Fruit fly (Drosophila melanogaster) whole organism, embryonic: ENCODE measurements around the gene CG43999.

Experiments used
- Abd-B ChIP-seq: fragments of 200-800 bp; sonication (Bioruptor generic); optimal IDR thresholded peaks from 2 replicates; lab custom pipeline; 2018; ENCODE audit warnings: missing biosample characterization, mild to moderate bottlenecking, missing genetic modification characterization, moderate library complexity
- CG10959 ChIP-seq: fragments of 200-800 bp; sonication (Bioruptor generic); IDR thresholded peaks from 2 replicates; pipeline ENCODE4 v1.3.6; 2022; ENCODE audit warnings: missing biosample characterization, missing genetic modification characterization
- CG11398 ChIP-seq: fragments of 200-800 bp; sonication (Bioruptor generic); optimal IDR thresholded peaks from 2 replicates; lab custom pipeline; 2016; ENCODE audit warnings: missing biosample characterization, missing genetic modification characterization
- CG12155 ChIP-seq: fragments of 200-800 bp; sonication (Bioruptor generic); optimal IDR thresholded peaks from 3 replicates; lab custom pipeline; 2016; ENCODE audit warnings: missing biosample characterization, missing genetic modification characterization
- CG1233 ChIP-seq: fragments of 200-800 bp; sonication (Bioruptor generic); optimal IDR thresholded peaks from 4 replicates; lab custom pipeline; 2018; ENCODE audit warnings: missing biosample characterization, mild to moderate bottlenecking, missing genetic modification characterization
- CG13296 ChIP-seq: fragments of 200-800 bp; sonication (Bioruptor generic); optimal IDR thresholded peaks from 3 replicates; lab custom pipeline; 2018; ENCODE audit warnings: missing biosample characterization, mild to moderate bottlenecking, missing genetic modification characterization
- CG17802 ChIP-seq: fragments of 200-800 bp; sonication (Bioruptor generic); optimal IDR thresholded peaks from 2 replicates; lab custom pipeline; 2018; ENCODE audit warnings: missing biosample characterization, mild to moderate bottlenecking, missing genetic modification characterization, moderate library complexity
- CG18011 ChIP-seq: fragments of 200-800 bp; sonication (Bioruptor generic); optimal IDR thresholded peaks from 2 replicates; lab custom pipeline; 2017; ENCODE audit warnings: missing biosample characterization, missing genetic modification characterization, mild to moderate bottlenecking, moderate library complexity, missing genotype
- CG18764 ChIP-seq: fragments of 200-800 bp; sonication (Bioruptor generic); optimal IDR thresholded peaks from 3 replicates; lab custom pipeline; 2016; ENCODE audit warnings: missing biosample characterization, missing genetic modification characterization
- CG34376 ChIP-seq: fragments of 200-800 bp; sonication (Bioruptor generic); optimal IDR thresholded peaks from 2 replicates; lab custom pipeline; 2018; ENCODE audit warnings: missing biosample characterization, mild to moderate bottlenecking, missing genetic modification characterization
- CG42726 ChIP-seq: fragments of 200-800 bp; sonication (Bioruptor generic); IDR thresholded peaks from 2 replicates; pipeline ENCODE4 v1.3.6; 2022; ENCODE audit warnings: missing biosample characterization, missing genetic modification characterization; ENCODE audit not compliant: partially characterized antibody
- CG4404 ChIP-seq: fragments of 200-800 bp; sonication (Bioruptor generic); IDR thresholded peaks from 2 replicates; pipeline ENCODE4 v1.3.6; 2022; ENCODE audit warnings: missing biosample characterization, missing genetic modification characterization
- CG5180 ChIP-seq: fragments of 200-800 bp; sonication (Bioruptor generic); optimal IDR thresholded peaks from 3 replicates; lab custom pipeline; 2017; ENCODE audit warnings: missing biosample characterization, missing genetic modification characterization, mild to moderate bottlenecking, moderate library complexity, missing genetic modification reagents
- CG5245 ChIP-seq: fragments of 200-800 bp; sonication (Bioruptor generic); optimal IDR thresholded peaks from 3 replicates; lab custom pipeline; 2016; ENCODE audit warnings: missing biosample characterization, missing genetic modification characterization
- CG5953 ChIP-seq: fragments of 200-800 bp; sonication (Bioruptor generic); IDR thresholded peaks from 2 replicates; pipeline ENCODE4 v1.3.6; 2022; ENCODE audit warnings: missing biosample characterization, missing genetic modification characterization
- CG6683 ChIP-seq: fragments of 200-800 bp; sonication (Bioruptor generic); optimal IDR thresholded peaks from 2 replicates; lab custom pipeline; 2017; ENCODE audit warnings: missing biosample characterization, mild to moderate bottlenecking, missing genetic modification characterization, missing genetic modification reagents
- CG6689 ChIP-seq: fragments of 200-800 bp; sonication (Bioruptor generic); IDR thresholded peaks from 2 replicates; pipeline ENCODE4 v1.3.6; 2022; ENCODE audit warnings: missing biosample characterization, missing genetic modification characterization
- CG6854 ChIP-seq: fragments of 200-800 bp; sonication (Bioruptor generic); optimal IDR thresholded peaks from 3 replicates; lab custom pipeline; 2017; ENCODE audit warnings: missing biosample characterization, mild to moderate bottlenecking, missing genetic modification characterization
- CG8478 ChIP-seq: fragments of >200 bp; optimal IDR thresholded peaks from 2 replicates; lab custom pipeline; 2018
- D19A ChIP-seq: fragments of 200-800 bp; optimal IDR thresholded peaks from 3 replicates; lab custom pipeline; 2019; ENCODE audit warnings: missing biosample characterization, mild to moderate bottlenecking, missing genetic modification characterization, moderate library complexity
- Dek ChIP-seq: fragments of 200-800 bp; sonication (Bioruptor generic); optimal IDR thresholded peaks from 3 replicates; lab custom pipeline; 2019; ENCODE audit warnings: missing biosample characterization, mild to moderate bottlenecking, missing genetic modification characterization, moderate library complexity
- Fer2 ChIP-seq: fragments of 200-800 bp; sonication (Bioruptor generic); optimal IDR thresholded peaks from 2 replicates; lab custom pipeline; 2018; ENCODE audit warnings: missing biosample characterization, mild to moderate bottlenecking, missing genetic modification characterization, moderate library complexity
- Fer3 ChIP-seq: fragments of 200-800 bp; sonication (Bioruptor generic); optimal IDR thresholded peaks from 2 replicates; lab custom pipeline; 2018; ENCODE audit warnings: missing biosample characterization, mild to moderate bottlenecking, missing genetic modification characterization, moderate library complexity
- GATAe ChIP-seq: fragments of 200-800 bp; sonication (Bioruptor generic); conservative IDR thresholded peaks from 2 replicates; pipeline ENCODE4 v1.3.6; 2022; ENCODE audit warnings: missing biosample characterization, missing genetic modification characterization
- Hand ChIP-seq: fragments of 200-800 bp; sonication (Bioruptor generic); optimal IDR thresholded peaks from 2 replicates; lab custom pipeline; 2017; ENCODE audit warnings: mild to moderate bottlenecking, missing biosample characterization, missing genetic modification reagents, missing genetic modification characterization
- Hmx ChIP-seq: fragments of 200-800 bp; sonication (Bioruptor generic); optimal IDR thresholded peaks from 2 replicates; lab custom pipeline; 2016; ENCODE audit warnings: missing biosample characterization, missing genetic modification characterization
- Meics ChIP-seq: fragments of 200-800 bp; sonication (Bioruptor generic); optimal IDR thresholded peaks from 2 replicates; lab custom pipeline; 2017; ENCODE audit warnings: missing biosample characterization, mild to moderate bottlenecking, missing genetic modification characterization
- PHDP ChIP-seq: fragments of 200-800 bp; sonication (Bioruptor generic); optimal IDR thresholded peaks from 3 replicates; lab custom pipeline; 2018; ENCODE audit warnings: missing biosample characterization, mild to moderate bottlenecking, missing genetic modification characterization, moderate library complexity
- TFAM ChIP-seq: fragments of 200-800 bp; sonication (Bioruptor generic); optimal IDR thresholded peaks from 2 replicates; lab custom pipeline; 2017; ENCODE audit warnings: missing biosample characterization, missing genetic modification characterization, inconsistent platforms
- YL-1 ChIP-seq: fragments of 200-800 bp; sonication (Bioruptor generic); optimal IDR thresholded peaks from 3 replicates; lab custom pipeline; 2017; ENCODE audit warnings: missing biosample characterization, mild to moderate bottlenecking, missing genetic modification characterization
- ase ChIP-seq: fragments of 200-800 bp; sonication (Bioruptor generic); IDR thresholded peaks from 3 replicates; pipeline ENCODE4 v1.3.6; 2022; ENCODE audit warnings: missing biosample characterization, missing genetic modification characterization
- cg ChIP-seq: fragments of 200-800 bp; sonication (Bioruptor generic); optimal IDR thresholded peaks from 3 replicates; lab custom pipeline; 2019; ENCODE audit warnings: missing biosample characterization, mild to moderate bottlenecking, missing genetic modification characterization, moderate library complexity
- chm ChIP-seq: fragments of 200-800 bp; sonication (Bioruptor generic); IDR thresholded peaks from 2 replicates; pipeline ENCODE4 v1.3.6; 2022; ENCODE audit warnings: missing biosample characterization, missing genetic modification characterization
- chn ChIP-seq: fragments of 200-800 bp; sonication (Bioruptor generic); optimal IDR thresholded peaks from 2 replicates; lab custom pipeline; 2016; ENCODE audit warnings: missing biosample characterization, missing genetic modification characterization
- danr ChIP-seq: fragments of 200-800 bp; sonication (Bioruptor generic); IDR thresholded peaks from 2 replicates; pipeline ENCODE4 v1.3.6; 2022; ENCODE audit warnings: missing biosample characterization, missing genetic modification characterization
- dati ChIP-seq: fragments of 200-800 bp; sonication (Bioruptor generic); IDR thresholded peaks from 2 replicates; pipeline ENCODE4 v1.3.6; 2022; ENCODE audit warnings: missing biosample characterization, missing genetic modification characterization
- esg ChIP-seq: fragments of 200-800 bp; sonication (Bioruptor generic); conservative IDR thresholded peaks from 2 replicates; pipeline ENCODE4 v1.3.6; 2022; ENCODE audit warnings: missing biosample characterization, missing genetic modification characterization
- gsb ChIP-seq: fragments of 200-800 bp; sonication (Bioruptor generic); IDR thresholded peaks from 2 replicates; pipeline ENCODE4 v1.3.6; 2022; ENCODE audit warnings: missing biosample characterization, missing genetic modification characterization
- jigr1 ChIP-seq: fragments of 200-800 bp; sonication (Bioruptor generic); IDR thresholded peaks from 3 replicates; pipeline ENCODE4 v1.3.6; 2022; ENCODE audit warnings: missing biosample characterization, missing genetic modification characterization
- klu ChIP-seq: fragments of 200-800 bp; sonication (Bioruptor generic); IDR thresholded peaks from 2 replicates; pipeline ENCODE4 v1.3.6; 2022; ENCODE audit warnings: missing biosample characterization, missing genetic modification characterization
- nerfin-1 ChIP-seq: fragments of 200-800 bp; sonication (Bioruptor generic); optimal IDR thresholded peaks from 3 replicates; lab custom pipeline; 2019; ENCODE audit warnings: missing biosample characterization, mild to moderate bottlenecking, missing genetic modification characterization, moderate library complexity
- pfk ChIP-seq: fragments of 200-800 bp; sonication (Bioruptor generic); optimal IDR thresholded peaks from 2 replicates; lab custom pipeline; 2018; ENCODE audit warnings: missing biosample characterization, mild to moderate bottlenecking, missing genetic modification characterization, moderate library complexity
- pum ChIP-seq: fragments of 200-800 bp; sonication (Bioruptor generic); optimal IDR thresholded peaks from 2 replicates; lab custom pipeline; 2016; ENCODE audit warnings: missing biosample characterization, missing genetic modification characterization
- toy ChIP-seq: fragments of 200-800 bp; sonication (Bioruptor generic); IDR thresholded peaks from 2 replicates; pipeline ENCODE4 v1.3.6; 2022; ENCODE audit warnings: missing biosample characterization, missing genetic modification characterization
- trh ChIP-seq: fragments of 200-800 bp; sonication (Bioruptor generic); optimal IDR thresholded peaks from 2 replicates; lab custom pipeline; 2016; ENCODE audit warnings: missing biosample characterization, missing genetic modification characterization
- vfl ChIP-seq: fragments of 200-800 bp; sonication (Bioruptor generic); optimal IDR thresholded peaks from 2 replicates; lab custom pipeline; 2016; ENCODE audit warnings: missing biosample characterization, missing genetic modification characterization
- vnd ChIP-seq: fragments of 200-800 bp; sonication (Bioruptor generic); IDR thresholded peaks from 3 replicates; pipeline ENCODE4 v1.3.6; 2022; ENCODE audit warnings: missing biosample characterization, missing genetic modification characterization; ENCODE audit not compliant: partially characterized antibody
- z ChIP-seq: fragments of 200-800 bp; sonication (Bioruptor generic); IDR thresholded peaks from 3 replicates; pipeline ENCODE4 v1.3.6; 2022; ENCODE audit warnings: missing biosample characterization, missing genetic modification characterization

The CG43999 gene

DNA sequence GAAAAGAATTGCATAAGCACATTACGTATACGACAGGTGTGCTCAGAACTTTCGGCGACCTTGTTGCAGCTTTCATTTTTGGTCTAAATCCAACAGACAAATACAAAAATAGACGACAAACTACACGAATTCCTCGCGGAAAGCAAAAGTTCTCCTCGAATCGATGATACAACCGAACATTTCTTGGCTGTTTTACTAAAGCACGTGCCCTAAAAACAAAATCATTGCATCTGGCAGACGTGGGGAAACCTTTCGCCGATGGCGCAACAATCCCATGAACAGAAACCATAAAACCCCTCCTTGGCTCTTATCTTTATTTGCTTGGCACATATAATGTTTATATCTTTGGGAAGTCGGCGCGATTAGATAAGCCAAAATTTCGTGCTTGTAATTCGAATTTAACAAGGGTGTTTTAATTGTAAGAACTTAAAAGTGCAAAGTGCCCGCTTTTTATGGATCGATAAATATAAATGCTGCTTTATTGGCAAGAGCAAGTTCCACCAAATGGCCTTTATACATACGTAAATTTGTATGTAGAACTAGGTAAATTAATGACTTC lies 9.8 kb upstream of the CG43999 start (continued):
- no peak for TF ChIP-seq CG18011 (GFP tag; lab: Kevin White, UChicago)
- TF ChIP-seq D19A: no peak
- no peak; the same call in 2 of the 3 replicates for TF ChIP-seq vnd (GFP tag; lab: Robert Waterston, UW)
- TF ChIP-seq Dek: no peak
- 0 out of 2 replicates have a peak, but pooled peaks have one; percentile 12 for TF ChIP-seq chm (GFP tag; lab: Robert Waterston, UW)
- TF ChIP-seq Meics (GFP tag; lab: Kevin White, UChicago): no peak
- TF ChIP-seq Abd-B (GFP tag; lab: Kevin White, UChicago): no peak
- TF ChIP-seq CG13296 (GFP tag; lab: Kevin White, UChicago): no peak
- TF ChIP-seq CG1233 (GFP tag; lab: Kevin White, UChicago): no peak
- no peak for TF ChIP-seq danr (GFP tag; lab: Robert Waterston, UW)
- TF ChIP-seq TFAM: no peak
- peak; percentile 1 for TF ChIP-seq CG5180
- TF ChIP-seq GATAe (GFP tag; lab: Robert Waterston, UW): peak; percentile 25; the same call in 1 of the 2 replicates
- no peak for TF ChIP-seq cg (GFP tag; lab: Kevin White, UChicago)
- TF ChIP-seq CG34376: peak; percentile 77
- TF ChIP-seq vfl (GFP tag; lab: Kevin White, UChicago): no peak
- TF ChIP-seq YL-1: no peak
- no peak for TF ChIP-seq CG12155 (GFP tag; lab: Kevin White, UChicago)
- peak; percentile 27 for TF ChIP-seq CG6854 (GFP tag; lab: Kevin White, UChicago)
- no peak for TF ChIP-seq pum
- no peak for TF ChIP-seq nerfin-1 (tag; lab: Kevin White, UChicago)

DNA sequence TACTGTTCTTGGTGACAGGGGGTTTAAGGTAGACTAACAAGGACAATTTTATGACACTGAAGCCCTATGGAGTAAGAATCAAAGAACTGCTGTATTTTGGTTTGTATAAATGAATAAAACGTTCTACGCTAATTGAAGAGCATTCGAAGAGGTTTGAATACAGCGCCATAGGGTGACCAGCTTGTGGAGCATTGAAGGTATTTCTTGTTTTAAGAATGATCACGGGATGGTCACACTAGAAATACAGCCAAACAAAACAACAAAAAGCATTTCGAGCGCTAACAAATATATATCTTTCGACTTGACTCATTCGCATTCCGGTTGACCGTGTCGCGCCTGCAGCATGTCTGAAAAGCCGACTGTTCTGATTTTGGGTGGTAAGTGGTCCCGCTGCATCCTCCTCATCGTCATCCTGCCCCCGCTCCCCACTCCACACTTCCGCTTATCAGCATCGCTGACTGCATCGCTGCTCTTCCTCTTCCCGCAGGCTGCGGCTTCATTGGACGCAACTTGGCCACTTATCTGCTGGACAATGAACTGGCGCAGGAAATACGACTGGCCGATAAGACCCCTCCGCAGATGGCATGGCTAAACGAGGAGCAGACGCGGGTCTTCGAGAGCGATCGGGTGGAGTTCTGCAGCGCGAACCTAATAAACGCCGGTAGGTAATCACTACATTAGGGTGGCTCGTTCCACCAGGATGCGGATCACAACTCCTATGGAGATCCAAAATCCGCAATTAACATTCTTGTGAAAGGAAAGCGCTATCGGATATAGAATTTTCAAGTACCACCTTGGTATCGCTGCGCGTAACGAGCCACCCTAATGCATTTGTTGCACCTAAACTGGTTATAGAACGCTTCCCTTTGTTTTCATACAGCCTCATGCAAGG lies 5.1 kb upstream of the CG43999 start, which contains the start of gene CG5854:
TSS of gene CG5854 (plus strand) at position 229 of the 892 bp plus-strand sequence.
- TF ChIP-seq ase (GFP tag; lab: Robert Waterston, UW) (peak; percentile 69; the same call in 2 of the 3 replicates), CG4404 (GFP tag; lab: Robert Waterston, UW) (peak; percentile 32; the same call in 1 of the 2 replicates), toy (GFP tag; lab: Robert Waterston, UW) (no peak), PHDP (tag; lab: Kevin White, UChicago) (peak; percentile 77), Fer2 (no peak), CG6689 (GFP tag; lab: Robert Waterston, UW) (peak; percentile 73), CG6683 (GFP tag; lab: Kevin White, UChicago) (no peak), klu (GFP tag; lab: Robert Waterston, UW) (no peak), CG11398 (GFP tag; lab: Kevin White, UChicago) (peak; percentile 34), Hmx (GFP tag; lab: Kevin White, UChicago) (no peak), CG17802 (peak; percentile 55), Fer3 (tag; lab: Kevin White, UChicago) (peak; percentile 73), CG5245 (GFP tag; lab: Kevin White, UChicago) (peak; percentile 64), dati (GFP tag; lab: Robert Waterston, UW) (peak; percentile 55; the same call in 1 of the 2 replicates), CG10959 (GFP tag; lab: Robert Waterston, UW) (peak; percentile 42; the same call in 1 of the 2 replicates), CG5953 (GFP tag; lab: Robert Waterston, UW) (0 out of 2 replicates have a peak, but pooled peaks have one; percentile 48), CG8478 (lab: Kevin White, UChicago) (no peak), chn (GFP tag; lab: Kevin White, UChicago) (peak; percentile 82), jigr1 (GFP tag; lab: Robert Waterston, UW) (no peak), trh (GFP tag; lab: Kevin White, UChicago) (peak; percentile 18), esg (peak; percentile 70), Hand (GFP tag; lab: Kevin White, UChicago) (peak; percentile 49), z (GFP tag; lab: Robert Waterston, UW) (0 out of 3 replicates have a peak, but pooled peaks have one; percentile 42), pfk (GFP tag; lab: Kevin White, UChicago) (no peak), gsb (GFP tag; lab: Robert Waterston, UW) (peak; percentile 33; the same call in 1 of the 2 replicates), CG42726 (GFP tag; lab: Robert Waterston, UW) (no peak), CG18764 (GFP tag; lab: Kevin White, UChicago) (peak; percentile 45)
